Fruit fly (Drosophila melanogaster) whole organism: ENCODE measurements around the gene CG6790.

Experiments used
- CG8478 ChIP-seq: fragments of >200 bp; optimal IDR thresholded peaks from 2 replicates; lab custom pipeline; 2018; ENCODE audit warnings: inconsistent platforms
- psq ChIP-seq: fragments of >200 bp; optimal IDR thresholded peaks from 2 replicates; lab custom pipeline; 2017

dm6 chr3R:11581340-11582252 lies 3.1 kb upstream of the CG6790 start, which contains the start of gene wkd:
- no peak for TF ChIP-seq psq
- no peak for TF ChIP-seq CG8478
